Worm (Caenorhabditis elegans): ENCODE data around the gene ZK809.1.
A peak's percentile ranks its signal among the peaks of the same experiment; 100 is the strongest.

DNA sequence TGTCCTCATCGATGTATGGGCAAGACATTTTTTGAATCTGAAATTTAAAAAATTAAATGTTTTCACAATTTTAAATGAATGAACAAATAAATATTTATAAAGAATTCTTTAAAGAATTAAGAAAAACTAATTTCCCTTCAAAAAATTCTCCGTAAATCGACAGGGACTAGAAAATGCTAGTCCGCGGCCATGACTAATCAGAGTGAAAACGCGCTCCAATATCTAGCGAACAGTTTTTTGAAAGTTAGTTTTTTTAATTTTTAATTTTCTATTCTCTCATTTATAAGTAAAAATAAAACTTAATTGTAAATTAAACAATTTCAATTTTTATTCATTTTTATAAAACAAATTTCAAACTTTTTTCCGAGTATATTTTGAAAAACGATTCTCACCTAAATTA lies 49.1 kb upstream of the ZK809.1 start:
- no peak for TF ChIP-seq ZK546.5 (tag; optimal IDR thresholded peaks at IDR 0.05)
- no peak for TF ChIP-seq mbf-1 (tag; optimal IDR thresholded peaks at IDR 0.05)
- TF ChIP-seq unc-62 (GFP tag; optimal IDR thresholded peaks at IDR 0.05), result no peak
- TF ChIP-seq nhr-11 (tag; optimal IDR thresholded peaks at IDR 0.05), result no peak
- no peak for TF ChIP-seq blmp-1 (tag; optimal IDR thresholded peaks at IDR 0.05; ENCODE audit: insufficient read depth)
- peak; percentile 51 for TF ChIP-seq C34F6.9 (tag; optimal IDR thresholded peaks at IDR 0.05)
- TF ChIP-seq unc-39 (tag; optimal IDR thresholded peaks at IDR 0.05), result no peak
- TF ChIP-seq mab-5 (tag; optimal IDR thresholded peaks at IDR 0.05), result no peak

All from whole organism, L2 larva.